Fruit fly (Drosophila melanogaster) whole organism, embryonic: ENCODE results near the gene CG13367.

Source experiments
- B-H2 ChIP-seq: fragments of 200-800 bp; sonication (Bioruptor generic); optimal IDR thresholded peaks from 2 replicates; lab custom pipeline; 2018; ENCODE audit warnings: missing biosample characterization, mild to moderate bottlenecking, missing genetic modification characterization
- CG10274 ChIP-seq: fragments of 200-800 bp; sonication (Bioruptor generic); optimal IDR thresholded peaks from 3 replicates; lab custom pipeline; 2017; ENCODE audit warnings: missing biosample characterization, mild to moderate bottlenecking, missing genetic modification characterization
- CG10321 ChIP-seq: fragments of 200-800 bp; sonication (Bioruptor generic); IDR thresholded peaks from 2 replicates; pipeline ENCODE4 v1.3.6; 2022; ENCODE audit warnings: missing biosample characterization, missing genetic modification characterization
- CG10979 ChIP-seq: fragments of 200-800 bp; sonication (Bioruptor generic); optimal IDR thresholded peaks from 2 replicates; lab custom pipeline; 2018; ENCODE audit warnings: missing biosample characterization, mild to moderate bottlenecking, missing genetic modification characterization, moderate library complexity
- CG1233 ChIP-seq: fragments of 200-800 bp; sonication (Bioruptor generic); optimal IDR thresholded peaks from 4 replicates; lab custom pipeline; 2018; ENCODE audit warnings: missing biosample characterization, mild to moderate bottlenecking, missing genetic modification characterization
- CG12744 ChIP-seq: fragments of 200-800 bp; sonication (Bioruptor generic); optimal IDR thresholded peaks from 2 replicates; lab custom pipeline; 2016; ENCODE audit warnings: missing biosample characterization, missing genetic modification characterization
- CG13894 ChIP-seq: fragments of 200-800 bp; sonication (Bioruptor generic); optimal IDR thresholded peaks from 3 replicates; lab custom pipeline; 2018; ENCODE audit warnings: missing biosample characterization, mild to moderate bottlenecking, missing genetic modification characterization, moderate library complexity
- CG14441 ChIP-seq: fragments of 200-800 bp; sonication (Bioruptor generic); IDR thresholded peaks from 2 replicates; pipeline ENCODE4 v1.3.6; 2022; ENCODE audit warnings: missing biosample characterization, missing genetic modification characterization
- CG15073 ChIP-seq: fragments of 200-800 bp; sonication (Bioruptor generic); optimal IDR thresholded peaks from 2 replicates; lab custom pipeline; 2016; ENCODE audit warnings: missing biosample characterization, missing genetic modification characterization
- CG1603 ChIP-seq: fragments of 200-800 bp; sonication (Bioruptor generic); optimal IDR thresholded peaks from 2 replicates; lab custom pipeline; 2019; ENCODE audit warnings: missing biosample characterization, mild to moderate bottlenecking, missing genetic modification characterization, moderate library complexity
- CG17802 ChIP-seq: fragments of 200-800 bp; sonication (Bioruptor generic); optimal IDR thresholded peaks from 2 replicates; lab custom pipeline; 2018; ENCODE audit warnings: missing biosample characterization, mild to moderate bottlenecking, missing genetic modification characterization, moderate library complexity
- CG17912 ChIP-seq: fragments of 200-800 bp; sonication (Bioruptor generic); optimal IDR thresholded peaks from 2 replicates; lab custom pipeline; 2018; ENCODE audit warnings: missing biosample characterization, mild to moderate bottlenecking, missing genetic modification characterization
- CG3281 ChIP-seq: fragments of 200-800 bp; sonication (Bioruptor generic); optimal IDR thresholded peaks from 3 replicates; lab custom pipeline; 2017; ENCODE audit warnings: missing biosample characterization, mild to moderate bottlenecking, missing genetic modification characterization
- CG43689 ChIP-seq: fragments of 200-800 bp; sonication (Bioruptor generic); IDR thresholded peaks from 2 replicates; pipeline ENCODE4 v1.3.6; 2022; ENCODE audit warnings: missing biosample characterization, missing genetic modification characterization
- CG5953 ChIP-seq: fragments of 200-800 bp; sonication (Bioruptor generic); IDR thresholded peaks from 2 replicates; pipeline ENCODE4 v1.3.6; 2022; ENCODE audit warnings: missing biosample characterization, missing genetic modification characterization
- CkIIα-i1 ChIP-seq: fragments of 200-800 bp; sonication (Bioruptor generic); IDR thresholded peaks from 2 replicates; pipeline ENCODE4 v1.3.6; 2022; ENCODE audit warnings: missing biosample characterization, missing genetic modification characterization
- Deaf1 ChIP-seq: fragments of 200-800 bp; optimal IDR thresholded peaks from 3 replicates; lab custom pipeline; 2019; ENCODE audit warnings: missing biosample characterization, mild to moderate bottlenecking, missing genetic modification characterization, moderate library complexity
- Dip2 ChIP-seq: fragments of 200-800 bp; sonication (Bioruptor generic); IDR thresholded peaks from 2 replicates; pipeline ENCODE4 v1.3.6; 2022; ENCODE audit warnings: missing biosample characterization, missing genetic modification characterization
- Dip3 ChIP-seq: fragments of 200-800 bp; sonication (Bioruptor generic); optimal IDR thresholded peaks from 3 replicates; lab custom pipeline; 2016; ENCODE audit warnings: missing biosample characterization, missing genetic modification characterization
- Dp ChIP-seq: fragments of 200-800 bp; sonication (Bioruptor generic); optimal IDR thresholded peaks from 2 replicates; lab custom pipeline; 2018; ENCODE audit warnings: missing biosample characterization, mild to moderate bottlenecking, missing genetic modification characterization, moderate library complexity
- Ets65A ChIP-seq: fragments of 200-800 bp; sonication (Bioruptor generic); peaks from one replicate; lab custom pipeline; 2016; ENCODE audit warnings: missing biosample characterization, missing genetic modification characterization
- HmgD ChIP-seq: fragments of 200-800 bp; sonication (Bioruptor generic); optimal IDR thresholded peaks from 3 replicates; lab custom pipeline; 2016; ENCODE audit warnings: missing biosample characterization, missing genetic modification characterization
- Hr39 ChIP-seq: fragments of >200 bp; optimal IDR thresholded peaks from 2 replicates; lab custom pipeline; 2017
- Hr78 ChIP-seq, 2 experiments: fragments of 200-800 bp in 1 of 2; fragments of >200 bp in 1 of 2; sonication (Bioruptor generic) in 1 of 2; optimal IDR thresholded peaks; 2 replicates each; lab custom pipeline; 2017 to 2019; ENCODE audit warnings: missing biosample characterization in 2 of 2, missing genetic modification characterization in 2 of 2, mild to moderate bottlenecking in 1 of 2, moderate library complexity in 1 of 2
- Meics ChIP-seq: fragments of 200-800 bp; sonication (Bioruptor generic); optimal IDR thresholded peaks from 2 replicates; lab custom pipeline; 2017; ENCODE audit warnings: missing biosample characterization, mild to moderate bottlenecking, missing genetic modification characterization
- Myb ChIP-seq: fragments of 200-800 bp; sonication (Bioruptor generic); optimal IDR thresholded peaks from 2 replicates; lab custom pipeline; 2016; ENCODE audit warnings: missing biosample characterization, missing genetic modification characterization
- Oli ChIP-seq: fragments of 200-800 bp; sonication (Bioruptor generic); optimal IDR thresholded peaks from 2 replicates; lab custom pipeline; 2018; ENCODE audit warnings: missing biosample characterization, mild to moderate bottlenecking, missing genetic modification characterization, moderate library complexity
- Poxn ChIP-seq: fragments of 200-800 bp; sonication (Bioruptor generic); IDR thresholded peaks from 2 replicates; pipeline ENCODE4 v1.3.6; 2022; ENCODE audit warnings: missing biosample characterization, missing genetic modification characterization
- Ptx1 ChIP-seq: fragments of 200-800 bp; sonication (Bioruptor generic); IDR thresholded peaks from 2 replicates; pipeline ENCODE4 v1.3.6; 2022; ENCODE audit warnings: missing biosample characterization, missing genetic modification characterization
- ase ChIP-seq: fragments of 200-800 bp; sonication (Bioruptor generic); IDR thresholded peaks from 3 replicates; pipeline ENCODE4 v1.3.6; 2022; ENCODE audit warnings: missing biosample characterization, missing genetic modification characterization
- ash1 ChIP-seq: fragments of 200-800 bp; sonication (Bioruptor generic); optimal IDR thresholded peaks from 2 replicates; lab custom pipeline; 2018; ENCODE audit warnings: missing biosample characterization, mild to moderate bottlenecking, missing genetic modification characterization
- br ChIP-seq: fragments of >200 bp; optimal IDR thresholded peaks from 2 replicates; lab custom pipeline; 2017
- bsh ChIP-seq, 2 experiments: fragments of 200-800 bp; sonication (Bioruptor generic); optimal IDR thresholded peaks; 2 replicates each; lab custom pipeline; 2017 to 2018; ENCODE audit warnings: mild to moderate bottlenecking in 2 of 2, missing biosample characterization in 2 of 2, missing genetic modification characterization in 2 of 2, moderate library complexity in 1 of 2
- btn ChIP-seq: fragments of 200-800 bp; sonication (Bioruptor generic); optimal IDR thresholded peaks from 2 replicates; lab custom pipeline; 2016; ENCODE audit warnings: missing biosample characterization, missing genetic modification characterization
- chm ChIP-seq: fragments of 200-800 bp; sonication (Bioruptor generic); IDR thresholded peaks from 2 replicates; pipeline ENCODE4 v1.3.6; 2022; ENCODE audit warnings: missing biosample characterization, missing genetic modification characterization
- crol ChIP-seq: fragments of 200-800 bp; sonication (Bioruptor generic); IDR thresholded peaks from 2 replicates; pipeline ENCODE4 v1.3.6; 2022; ENCODE audit warnings: missing biosample characterization, missing genetic modification characterization
- crp ChIP-seq, 2 experiments: fragments of 200-800 bp; sonication (Bioruptor generic); optimal IDR thresholded peaks; 2 replicates in 1 of 2; 3 replicates in 1 of 2; lab custom pipeline; 2017; ENCODE audit warnings: missing biosample characterization in 2 of 2, missing genetic modification characterization in 2 of 2, mild to moderate bottlenecking in 1 of 2, moderate library complexity in 1 of 2
- emc ChIP-seq: fragments of 200-800 bp; sonication (Bioruptor generic); optimal IDR thresholded peaks from 2 replicates; lab custom pipeline; 2016; ENCODE audit warnings: missing biosample characterization, missing genetic modification characterization
- ems ChIP-seq: fragments of 200-800 bp; sonication (Bioruptor generic); optimal IDR thresholded peaks from 3 replicates; lab custom pipeline; 2016; ENCODE audit warnings: missing biosample characterization, missing genetic modification characterization
- her ChIP-seq: fragments of 200-800 bp; sonication (Bioruptor generic); optimal IDR thresholded peaks from 2 replicates; lab custom pipeline; 2016; ENCODE audit warnings: missing biosample characterization, missing genetic modification characterization
- klu ChIP-seq: fragments of 200-800 bp; sonication (Bioruptor generic); IDR thresholded peaks from 2 replicates; pipeline ENCODE4 v1.3.6; 2022; ENCODE audit warnings: missing biosample characterization, missing genetic modification characterization
- lola ChIP-seq, 3 experiments: fragments of >200 bp in 2 of 3; fragments of 200-800 bp in 1 of 3; sonication (Bioruptor generic) in 1 of 3; optimal IDR thresholded peaks; 2 replicates each; lab custom pipeline; 2017 to 2019; ENCODE audit warnings: missing biosample characterization in 3 of 3, missing genetic modification characterization in 3 of 3, mild to moderate bottlenecking in 1 of 3, moderate library complexity in 1 of 3
- pita ChIP-seq: fragments of 200-800 bp; sonication (Bioruptor generic); optimal IDR thresholded peaks from 2 replicates; lab custom pipeline; 2017; ENCODE audit warnings: missing biosample characterization, mild to moderate bottlenecking, missing genetic modification characterization
- psq ChIP-seq: fragments of 200-800 bp; sonication (Bioruptor generic); optimal IDR thresholded peaks from 2 replicates; lab custom pipeline; 2017; ENCODE audit warnings: missing biosample characterization, missing genetic modification characterization
- rib ChIP-seq: fragments of 200-800 bp; sonication (Bioruptor generic); IDR thresholded peaks from 2 replicates; pipeline ENCODE4 v1.3.6; 2022; ENCODE audit warnings: missing biosample characterization, missing genetic modification characterization
- slbo ChIP-seq: fragments of 200-800 bp; sonication (Bioruptor generic); IDR thresholded peaks from 2 replicates; pipeline ENCODE4 v1.3.6; 2022; ENCODE audit warnings: missing biosample characterization, missing genetic modification characterization
- so ChIP-seq: fragments of 200-800 bp; sonication (Bioruptor generic); IDR thresholded peaks from 3 replicates; pipeline ENCODE4 v1.3.6; 2022; ENCODE audit warnings: missing biosample characterization, missing genetic modification characterization
- tin ChIP-seq: fragments of 200-800 bp; sonication (Bioruptor generic); optimal IDR thresholded peaks from 3 replicates; lab custom pipeline; 2016; ENCODE audit warnings: missing biosample characterization, missing genetic modification characterization
- twi ChIP-seq: fragments of 200-800 bp; optimal IDR thresholded peaks from 2 replicates; lab custom pipeline; 2019; ENCODE audit warnings: missing biosample characterization, mild to moderate bottlenecking, missing genetic modification characterization, moderate library complexity
- vnd ChIP-seq: fragments of 200-800 bp; sonication (Bioruptor generic); IDR thresholded peaks from 3 replicates; pipeline ENCODE4 v1.3.6; 2022; ENCODE audit warnings: missing biosample characterization, missing genetic modification characterization; ENCODE audit not compliant: partially characterized antibody
- yki ChIP-seq: fragments of >200 bp; optimal IDR thresholded peaks from 3 replicates; lab custom pipeline; 2018
- zen2 ChIP-seq: fragments of 200-800 bp; sonication (Bioruptor generic); IDR thresholded peaks from 3 replicates; pipeline ENCODE4 v1.3.6; 2022; ENCODE audit warnings: missing biosample characterization, missing genetic modification characterization; ENCODE audit not compliant: partially characterized antibody

The CG13367 gene

DNA sequence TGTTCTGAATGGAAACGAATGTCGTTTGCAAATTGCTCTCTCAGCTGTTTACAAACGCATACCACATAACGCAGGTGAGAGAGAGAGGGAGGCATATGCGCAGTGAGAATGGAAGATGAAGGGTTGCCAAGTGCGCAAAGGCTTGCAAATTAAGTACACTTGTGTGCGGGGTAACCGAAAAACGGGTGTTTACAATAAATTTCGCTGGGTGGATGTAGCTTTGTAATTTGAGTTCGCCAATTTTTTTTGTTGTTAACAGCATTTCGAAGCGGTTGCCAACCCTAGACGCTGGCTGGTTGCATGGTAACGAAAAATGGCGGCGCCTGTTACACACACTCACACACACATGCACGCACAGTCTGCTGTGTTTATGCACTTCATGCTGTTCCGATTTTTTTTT, 10.4 kb downstream of the CG13367 start (continued):
- TF ChIP-seq Meics (GFP tag; lab: Kevin White, UChicago) (peak; percentile 96), btn (GFP tag; lab: Kevin White, UChicago) (peak; percentile 88), crp (GFP tag; optimal IDR thresholded peaks at IDR 0.05; lab: Kevin White, UChicago) (peak in 1 of 2 experiments; percentile 71), Dip2 (GFP tag; lab: Robert Waterston, UW) (peak; percentile 55; the same call in 1 of the 2 replicates), Myb (GFP tag; lab: Kevin White, UChicago) (peak; percentile 74), chm (GFP tag; lab: Robert Waterston, UW) (peak; percentile 98), Hr78 (GFP tag; optimal IDR thresholded peaks at IDR 0.05; lab: Kevin White, UChicago) (peak in 1 of 2 experiments; percentile 76), emc (GFP tag; lab: Kevin White, UChicago) (peak; percentile 87), so (GFP tag; lab: Robert Waterston, UW) (peak; percentile 96), br (no peak), CG15073 (GFP tag; lab: Kevin White, UChicago) (peak; percentile 77), rib (peak; percentile 96), CG1233 (GFP tag; lab: Kevin White, UChicago) (peak; percentile 94), ase (GFP tag; lab: Robert Waterston, UW) (peak; percentile 95), CG5953 (GFP tag; lab: Robert Waterston, UW) (peak; percentile 97), crol (no peak), Deaf1 (tag; lab: Kevin White, UChicago) (peak; percentile 66), lola (GFP tag; optimal IDR thresholded peaks at IDR 0.05; lab: Kevin White, UChicago) (peak in 1 of 3 experiments; percentile 83), CG10321 (peak; percentile 70), CG14441 (GFP tag; lab: Robert Waterston, UW) (peak; percentile 97), Ets65A (GFP tag; lab: Kevin White, UChicago) (peak; percentile 99), pita (GFP tag; lab: Kevin White, UChicago) (no peak), CkIIα-i1 (peak; percentile 84), HmgD (GFP tag; lab: Kevin White, UChicago) (peak; percentile 93), vnd (no peak), CG13894 (tag; lab: Kevin White, UChicago) (peak; percentile 93), klu (GFP tag; lab: Robert Waterston, UW) (peak; percentile 86), CG12744 (GFP tag; lab: Kevin White, UChicago) (peak; percentile 92), Dip3 (GFP tag; lab: Kevin White, UChicago) (peak; percentile 92), yki (no peak), twi (tag; lab: Kevin White, UChicago) (peak; percentile 81), ems (peak; percentile 89), CG10979 (tag; lab: Kevin White, UChicago) (peak; percentile 92), Ptx1 (GFP tag; lab: Robert Waterston, UW) (peak; percentile 96), psq (GFP tag; lab: Kevin White, UChicago) (peak; percentile 59), CG10274 (GFP tag; lab: Kevin White, UChicago) (peak; percentile 90), Poxn (GFP tag; lab: Robert Waterston, UW) (peak; percentile 81), tin (GFP tag; lab: Kevin White, UChicago) (peak; percentile 96), her (GFP tag; lab: Kevin White, UChicago) (peak; percentile 95), CG43689 (GFP tag; lab: Robert Waterston, UW) (peak; percentile 85), B-H2 (GFP tag; lab: Kevin White, UChicago) (peak; percentile 94), Dp (peak; percentile 8), Hr39 (no peak), CG17912 (peak; percentile 91), CG3281 (peak; percentile 94), Oli (peak; percentile 94), zen2 (GFP tag; lab: Robert Waterston, UW) (no peak), CG17802 (tag; lab: Kevin White, UChicago) (peak; percentile 80), CG1603 (peak; percentile 97), ash1 (GFP tag; lab: Kevin White, UChicago) (peak; percentile 86), bsh (GFP tag; optimal IDR thresholded peaks at IDR 0.05; lab: Kevin White, UChicago) (peak; percentile 91 to 97), slbo (GFP tag; lab: Robert Waterston, UW) (peak; percentile 96)
